Fruit fly (Drosophila melanogaster): ENCODE data around the gene Prx4.

The Prx4 gene

dm6 chr3L:3045256-3045743 is 3.1 kb downstream of the Prx4 start (continued):
- TF ChIP-seq Rel (GFP tag; optimal IDR thresholded peaks at IDR 0.05) (peak; percentile 76), Rel (tag; optimal IDR thresholded peaks at IDR 0.05) (no peak), dsf (GFP tag; optimal IDR thresholded peaks at IDR 0.05; ENCODE audit: borderline replicate concordance) (peak; percentile 34), br (GFP tag; optimal IDR thresholded peaks at IDR 0.05) (peak; percentile 84), Jra (GFP tag; optimal IDR thresholded peaks at IDR 0.05) (peak; percentile 1), fru (GFP tag; optimal IDR thresholded peaks at IDR 0.05) (peak; percentile 89), foxo (GFP tag; optimal IDR thresholded peaks at IDR 0.05) (peak; percentile 74 to 86), Abd-B (GFP tag; optimal IDR thresholded peaks at IDR 0.05) (no peak), Hr83 (GFP tag; optimal IDR thresholded peaks at IDR 0.05; ENCODE audit: poor library complexity, severe bottlenecking) (peak; percentile 5), ey (GFP tag; optimal IDR thresholded peaks at IDR 0.05) (peak; percentile 86)

dm6 chr3L:3046325-3047156 is 4.4 kb downstream of the Prx4 start, which contains the start of the genes scramb2 and Sk2:
Gene scramb2 (minus strand): TSS chr3L:3046812.
Gene Sk2 (plus strand): TSS chr3L:3047087.
- TF ChIP-seq ey (GFP tag; optimal IDR thresholded peaks at IDR 0.05), result peak; percentile 91
- peak; percentile 97 for TF ChIP-seq h (GFP tag; optimal IDR thresholded peaks at IDR 0.05)
- TF ChIP-seq rgr (GFP tag; optimal IDR thresholded peaks at IDR 0.05), result peak; percentile 95
- peak; percentile 85 for TF ChIP-seq Jra (GFP tag; optimal IDR thresholded peaks at IDR 0.05)
- TF ChIP-seq CG9705 (GFP tag; optimal IDR thresholded peaks at IDR 0.05), result peak; percentile 92
- TF ChIP-seq dsf (GFP tag; optimal IDR thresholded peaks at IDR 0.05; ENCODE audit: borderline replicate concordance), result peak; percentile 59
- TF ChIP-seq dmrt93B (GFP tag; optimal IDR thresholded peaks at IDR 0.05), result peak; percentile 92
- peak; percentile 94 for TF ChIP-seq OdsH (GFP tag; optimal IDR thresholded peaks at IDR 0.05)
- TF ChIP-seq Mio (GFP tag; optimal IDR thresholded peaks at IDR 0.05), result peak; percentile 82
- peak; percentile 86 for TF ChIP-seq fru (GFP tag; optimal IDR thresholded peaks at IDR 0.05)
- peak; percentile 94 for TF ChIP-seq Sp1 (GFP tag; optimal IDR thresholded peaks at IDR 0.05)
- peak; percentile 93 for TF ChIP-seq br (GFP tag; optimal IDR thresholded peaks at IDR 0.05)
- TF ChIP-seq brk (GFP tag; optimal IDR thresholded peaks at IDR 0.05), result no peak
- TF ChIP-seq pan (optimal IDR thresholded peaks at IDR 0.05), result no peak
- no peak for TF ChIP-seq usp (GFP tag; optimal IDR thresholded peaks at IDR 0.05)
- no peak for TF ChIP-seq Vsx2 (GFP tag; optimal IDR thresholded peaks at IDR 0.05; ENCODE audit: partially characterized antibody)
- TF ChIP-seq psq (GFP tag; optimal IDR thresholded peaks at IDR 0.05), result peak; percentile 87
- no peak for TF ChIP-seq CrebA (GFP tag; optimal IDR thresholded peaks at IDR 0.05; ENCODE audit: borderline replicate concordance)
- TF ChIP-seq GATAd (GFP tag; optimal IDR thresholded peaks at IDR 0.05), result peak; percentile 82
- TF ChIP-seq Myc (optimal IDR thresholded peaks at IDR 0.05), result peak; percentile 24
- TF ChIP-seq Dfd (GFP tag; optimal IDR thresholded peaks at IDR 0.05), result no peak
- TF ChIP-seq woc (GFP tag; optimal IDR thresholded peaks at IDR 0.05), result peak; percentile 62
- TF ChIP-seq dl (GFP tag; optimal IDR thresholded peaks at IDR 0.05; ENCODE audit: insufficient read depth in 1 of 2, partially characterized antibody in 2 of 2), result no peak
- peak; percentile 75 for TF ChIP-seq CG32264 (GFP tag; optimal IDR thresholded peaks at IDR 0.05)
- no peak for TF ChIP-seq Abd-B (GFP tag; optimal IDR thresholded peaks at IDR 0.05)
- TF ChIP-seq N (GFP tag; optimal IDR thresholded peaks at IDR 0.05), result no peak
- peak; percentile 86 for TF ChIP-seq Rel (GFP tag; optimal IDR thresholded peaks at IDR 0.05)
- TF ChIP-seq Rel (tag; optimal IDR thresholded peaks at IDR 0.05), result peak; percentile 75
- no peak for TF ChIP-seq Hr78 (GFP tag; optimal IDR thresholded peaks at IDR 0.05)
- no peak for TF ChIP-seq lola (GFP tag; optimal IDR thresholded peaks at IDR 0.05)
- peak; percentile 93 for TF ChIP-seq Hnf4 (GFP tag; optimal IDR thresholded peaks at IDR 0.05)
- TF ChIP-seq Dif (GFP tag; optimal IDR thresholded peaks at IDR 0.05; ENCODE audit: partially characterized antibody), result peak; percentile 44
- TF ChIP-seq HLH106 (tag; optimal IDR thresholded peaks at IDR 0.05), result peak; percentile 92
- peak; percentile 94 for TF ChIP-seq sage (GFP tag; optimal IDR thresholded peaks at IDR 0.05)
- TF ChIP-seq tai (GFP tag; optimal IDR thresholded peaks at IDR 0.05), result no peak
- peak; percentile 84 for TF ChIP-seq sv (GFP tag; optimal IDR thresholded peaks at IDR 0.05)
- peak; percentile 80 for TF ChIP-seq Hr83 (GFP tag; optimal IDR thresholded peaks at IDR 0.05; ENCODE audit: poor library complexity, severe bottlenecking)
- TF ChIP-seq foxo (GFP tag; optimal IDR thresholded peaks at IDR 0.05), result peak; percentile 39 to 96
- TF ChIP-seq jim (GFP tag; optimal IDR thresholded peaks at IDR 0.05), result peak; percentile 28
